Worm (Caenorhabditis elegans) whole organism, L1 larva: ENCODE results near the gene folt-1.

Source experiments
- Y116A8C.19 ChIP-seq: sonication (generic microtip); optimal IDR thresholded peaks from 2 replicates; lab custom pipeline; 2016; ENCODE audit warnings: missing compliant biosample characterization, missing genetic modification characterization, borderline replicate concordance
- aha-1 ChIP-seq: fragments of 150-350 bp; optimal IDR thresholded peaks from 2 replicates; lab custom pipeline; 2014; ENCODE audit warnings: missing biosample characterization, missing genetic modification characterization
- blmp-1 ChIP-seq: fragments of 150-350 bp; optimal IDR thresholded peaks from 2 replicates; lab custom pipeline; 2014; ENCODE audit warnings: missing biosample characterization, missing genetic modification characterization
- ceh-82 ChIP-seq, 3 experiments: fragments of 150-350 bp in 1 of 3; sonication (generic microtip) in 2 of 3; optimal IDR thresholded peaks; 2 replicates each; lab custom pipeline; 2014 to 2017; ENCODE audit warnings: missing biosample characterization in 3 of 3, missing genetic modification characterization in 3 of 3
- efl-1 ChIP-seq, 4 experiments: fragments of 150-350 bp; optimal IDR thresholded peaks in 3 of 4; peaks in 1 of 4; 1 replicate in 1 of 4; 2 replicates in 3 of 4; lab custom pipeline; 2014; ENCODE audit warnings: missing biosample characterization in 2 of 4, missing genetic modification characterization in 2 of 4, missing genetic modification reagents in 2 of 4
- egl-27 ChIP-seq, 2 experiments: fragments of 150-350 bp in 1 of 2; sonication (generic microtip); optimal IDR thresholded peaks; 3 replicates each; lab custom pipeline; 2017 to 2018; ENCODE audit warnings: missing biosample characterization in 2 of 2, missing genetic modification characterization in 2 of 2, missing genetic modification reagents in 2 of 2
- elt-3 ChIP-seq, 6 experiments: fragments of 150-350 bp in 1 of 6; sonication (generic microtip); optimal IDR thresholded peaks; 2 replicates each; lab custom pipeline; 2017 to 2018; ENCODE audit warnings: missing biosample characterization in 6 of 6, missing genetic modification characterization in 6 of 6, inconsistent platforms in 1 of 6
- hpl-2 ChIP-seq: fragments of 150-350 bp; optimal IDR thresholded peaks from 2 replicates; lab custom pipeline; 2014; ENCODE audit warnings: missing biosample characterization, missing genetic modification reagents, missing genetic modification characterization
- lin-14 ChIP-seq: fragments of 200-800 bp; sonication (Bioruptor generic); optimal IDR thresholded peaks from 2 replicates; lab custom pipeline; 2018; ENCODE audit warnings: mild to moderate bottlenecking, missing genetic modification characterization, moderate library complexity, missing compliant biosample characterization
- lir-3 ChIP-seq: sonication (generic microtip); optimal IDR thresholded peaks from 2 replicates; lab custom pipeline; 2016; ENCODE audit warnings: mild to moderate bottlenecking, missing genetic modification characterization, moderate library complexity, missing compliant biosample characterization; ENCODE audit not compliant: poor library complexity
- nhr-11 ChIP-seq: fragments of 150-350 bp; optimal IDR thresholded peaks from 2 replicates; lab custom pipeline; 2014; ENCODE audit warnings: missing biosample characterization, missing genetic modification characterization
- nhr-28 ChIP-seq: fragments of 150-350 bp; optimal IDR thresholded peaks from 2 replicates; lab custom pipeline; 2014; ENCODE audit warnings: missing biosample characterization, missing genetic modification characterization
- nhr-84 ChIP-seq: sonication (generic microtip); optimal IDR thresholded peaks from 2 replicates; lab custom pipeline; 2017; ENCODE audit warnings: missing biosample characterization, missing genetic modification characterization
- skn-1 ChIP-seq: fragments of 150-350 bp; optimal IDR thresholded peaks from 2 replicates; lab custom pipeline; 2014; ENCODE audit warnings: missing biosample characterization, missing genetic modification characterization
- snu-23 ChIP-seq: sonication (generic microtip); optimal IDR thresholded peaks from 2 replicates; lab custom pipeline; 2016; ENCODE audit warnings: missing genetic modification characterization, missing compliant biosample characterization
- tbx-2 ChIP-seq: sonication (generic microtip); optimal IDR thresholded peaks from 2 replicates; lab custom pipeline; 2016; ENCODE audit warnings: missing genetic modification characterization, missing compliant biosample characterization

The folt-1 gene

DNA sequence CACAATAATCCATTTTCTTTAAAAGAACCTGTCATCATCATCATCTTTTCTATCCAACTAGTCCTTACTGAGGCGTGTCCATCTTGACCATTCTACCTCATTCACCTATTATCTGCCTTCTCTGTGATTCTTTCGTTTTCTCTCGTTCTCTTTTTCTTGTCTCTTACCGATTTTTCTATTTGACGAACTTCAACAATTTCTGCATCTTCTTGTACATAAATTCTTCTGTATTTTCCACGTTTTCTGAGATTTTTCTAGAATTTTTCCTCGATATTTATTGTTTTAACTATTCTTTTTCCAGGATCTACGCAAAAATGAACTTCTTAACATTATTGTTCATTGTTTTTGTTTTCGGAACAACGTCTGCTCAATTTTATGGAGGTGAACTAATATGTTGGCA lies 41.6 kb downstream of the folt-1 start, which contains the start of gene cnc-10:
Gene cnc-10 (plus strand): TSS at position 301 of the 400 bp plus-strand sequence.
- TF ChIP-seq skn-1 (tag; lab: Kevin White, UChicago) (no peak), egl-27 (tag; optimal IDR thresholded peaks at IDR 0.05; lab: Kevin White, UChicago) (no peak), hpl-2 (GFP tag; lab: Kevin White, UChicago) (no peak), blmp-1 (tag; lab: Kevin White, UChicago) (peak; percentile 42), efl-1 (optimal IDR thresholded peaks at IDR 0.05; lab: Kevin White, UChicago) (no peak), efl-1 (GFP tag; optimal IDR thresholded peaks at IDR 0.05 in 1 of 2; lab: Kevin White, UChicago) (no peak), snu-23 (peak; percentile 16), nhr-11 (tag; lab: Kevin White, UChicago) (no peak), nhr-28 (tag; lab: Kevin White, UChicago) (no peak), Y116A8C.19 (tag; lab: Kevin White, UChicago) (no peak), lin-14 (peak; percentile 11), elt-3 (tag; optimal IDR thresholded peaks at IDR 0.05; lab: Kevin White, UChicago) (peak in 1 of 6 experiments; percentile 18), ceh-82 (tag; optimal IDR thresholded peaks at IDR 0.05; lab: Kevin White, UChicago) (no peak)

DNA sequence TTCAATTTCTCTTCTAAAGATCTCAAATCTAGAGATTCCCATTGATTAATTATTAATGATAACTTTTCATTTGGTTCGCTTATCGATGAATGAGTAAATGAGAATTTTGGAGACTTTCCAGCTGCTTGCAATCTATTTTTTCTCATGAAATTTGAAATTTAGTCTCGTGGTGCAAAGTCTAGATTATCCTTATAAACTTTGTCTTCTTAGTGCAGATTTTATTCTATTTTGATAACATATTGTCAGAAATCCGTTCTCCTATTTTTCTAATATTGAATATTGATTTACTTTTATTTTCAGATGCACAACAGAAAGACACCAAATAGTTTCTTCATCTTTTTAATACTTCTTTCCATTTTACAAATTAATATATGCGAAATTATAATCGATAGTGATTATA lies 49.7 kb downstream of the folt-1 start, which contains the start of gene lgc-49:
Gene lgc-49 (plus strand): TSS at position 301 of the 400 bp plus-strand sequence.
- TF ChIP-seq hpl-2 (GFP tag; lab: Kevin White, UChicago) (no peak), elt-3 (tag; optimal IDR thresholded peaks at IDR 0.05; lab: Kevin White, UChicago) (no peak), aha-1 (tag; lab: Kevin White, UChicago) (no peak), skn-1 (tag; lab: Kevin White, UChicago) (no peak), lir-3 (tag; lab: Kevin White, UChicago) (no peak), nhr-84 (no peak), tbx-2 (tag; lab: Kevin White, UChicago) (no peak)
